Fruit fly (Drosophila melanogaster): Measurements from ENCODE around the gene CG46281.

DNA sequence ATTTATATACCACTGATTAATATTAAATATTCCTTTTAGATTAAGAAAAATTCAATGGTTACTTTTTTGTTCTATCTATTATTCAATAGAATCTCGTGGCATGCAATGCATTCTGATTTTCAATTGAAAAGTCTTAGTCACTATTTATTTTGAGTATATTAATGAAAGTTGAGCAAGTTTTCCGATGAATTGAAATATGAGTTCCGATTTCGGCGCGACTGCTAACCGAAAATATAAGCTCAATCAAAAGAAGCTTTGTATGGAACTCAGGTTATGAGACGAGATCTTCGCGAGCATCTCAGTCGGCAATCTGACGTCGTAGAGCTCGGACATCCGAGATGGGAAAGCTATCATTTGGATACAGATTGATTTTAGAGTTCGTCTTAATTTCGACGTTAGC lies 8.0 kb upstream of the CG46281 start, which contains the start of gene CG11668:
- TF ChIP-seq rgr (GFP tag; optimal IDR thresholded peaks at IDR 0.05) (no peak), brk (GFP tag; optimal IDR thresholded peaks at IDR 0.05) (no peak), CrebA (GFP tag; optimal IDR thresholded peaks at IDR 0.05; ENCODE audit: borderline replicate concordance) (no peak), br (GFP tag; optimal IDR thresholded peaks at IDR 0.05) (no peak), Hr78 (GFP tag; optimal IDR thresholded peaks at IDR 0.05) (no peak), usp (GFP tag; optimal IDR thresholded peaks at IDR 0.05) (no peak), OdsH (GFP tag; optimal IDR thresholded peaks at IDR 0.05) (no peak), h (GFP tag; optimal IDR thresholded peaks at IDR 0.05) (no peak), Abd-B (GFP tag; optimal IDR thresholded peaks at IDR 0.05) (no peak), psq (GFP tag; optimal IDR thresholded peaks at IDR 0.05) (no peak), Hr83 (GFP tag; optimal IDR thresholded peaks at IDR 0.05; ENCODE audit: poor library complexity, severe bottlenecking) (no peak), Dfd (GFP tag; optimal IDR thresholded peaks at IDR 0.05) (no peak), N (GFP tag; optimal IDR thresholded peaks at IDR 0.05) (no peak), lola (GFP tag; optimal IDR thresholded peaks at IDR 0.05) (no peak)

Data from whole organism, wandering third instar larva.